Fruit fly (Drosophila melanogaster) S2 (cell line): ENCODE measurements around the gene glob2.

Experiments used
- CG8478 ChIP-seq: fragments of >200 bp; optimal IDR thresholded peaks from 2 replicates; lab custom pipeline; 2018
- CTCF ChIP-seq, 2 experiments: fragments of >200 bp; optimal IDR thresholded peaks; 2 replicates each; lab custom pipeline; 2018

DNA sequence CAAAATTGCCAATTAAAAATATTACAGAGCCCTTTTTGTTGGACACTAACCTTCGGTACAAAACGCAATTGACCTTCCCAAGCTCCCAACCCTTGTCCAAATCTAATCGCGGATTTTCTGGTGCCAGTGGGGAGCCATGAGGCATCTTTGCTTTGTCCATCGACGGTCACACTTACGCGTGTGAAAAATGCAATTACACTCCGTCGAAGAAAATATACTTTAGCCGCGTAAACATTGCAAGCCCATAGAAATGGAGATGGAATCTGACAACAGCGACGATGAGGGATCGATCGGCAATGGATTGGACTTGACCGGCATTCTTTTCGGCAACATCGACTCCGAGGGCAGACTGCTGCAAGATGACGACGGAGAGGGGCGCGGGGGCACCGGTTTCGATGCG lies 38.0 kb upstream of the glob2 start, which contains the start of gene Taf1:
- no peak for TF ChIP-seq CG8478 (lab: Kevin White, UChicago)
- TF ChIP-seq CTCF (optimal IDR thresholded peaks at IDR 0.05; lab: Kevin White, UChicago) = peak; percentile 57 to 69
